Worm (Caenorhabditis elegans) whole organism, L4 larva: ENCODE data around the gene col-101.

Experiments
- ceh-20 ChIP-seq: fragments of 200-800 bp; sonication (Bioruptor generic); IDR thresholded peaks from 2 replicates; pipeline ENCODE4 v1.3.6; 2022; ENCODE audit warnings: missing genetic modification reagents, missing genetic modification characterization, missing compliant biosample characterization
- ceh-28 ChIP-seq: fragments of 150-350 bp; optimal IDR thresholded peaks from 2 replicates; lab custom pipeline; 2014; ENCODE audit warnings: missing biosample characterization, missing genetic modification reagents, missing genetic modification characterization
- dpl-1 ChIP-seq: fragments of 150-350 bp; optimal IDR thresholded peaks from 2 replicates; lab custom pipeline; 2014; ENCODE audit warnings: missing biosample characterization, missing genetic modification reagents, missing genetic modification characterization
- mdl-1 ChIP-seq, 2 experiments: fragments of 150-350 bp in 1 of 2; sonication (generic microtip) in 1 of 2; optimal IDR thresholded peaks; 2 replicates each; lab custom pipeline; 2014 to 2017; ENCODE audit warnings: missing biosample characterization in 2 of 2, missing genetic modification characterization in 2 of 2
- nhr-237 ChIP-seq: sonication (generic microtip); optimal IDR thresholded peaks from 2 replicates; lab custom pipeline; 2017; ENCODE audit warnings: missing biosample characterization, missing genetic modification characterization
- nhr-25 ChIP-seq: sonication (generic microtip); optimal IDR thresholded peaks from 2 replicates; lab custom pipeline; 2017; ENCODE audit warnings: missing genetic modification characterization, mild to moderate bottlenecking, missing compliant biosample characterization, antibody characterized with exemption, moderate library complexity, borderline replicate concordance; ENCODE audit not compliant: insufficient read depth
- pqm-1 ChIP-seq: sonication (generic microtip); optimal IDR thresholded peaks from 2 replicates; lab custom pipeline; 2017; ENCODE audit warnings: missing biosample characterization, missing genetic modification characterization
- set-16 ChIP-seq: fragments of 200-800 bp; sonication (Bioruptor generic); IDR thresholded peaks from 2 replicates; pipeline ENCODE4 v1.3.6; 2022; ENCODE audit warnings: missing genetic modification reagents, missing genetic modification characterization, missing compliant biosample characterization
- snpc-4 ChIP-seq: fragments of 150-350 bp; optimal IDR thresholded peaks from 2 replicates; lab custom pipeline; 2014; ENCODE audit warnings: missing biosample characterization, missing genetic modification characterization

DNA sequence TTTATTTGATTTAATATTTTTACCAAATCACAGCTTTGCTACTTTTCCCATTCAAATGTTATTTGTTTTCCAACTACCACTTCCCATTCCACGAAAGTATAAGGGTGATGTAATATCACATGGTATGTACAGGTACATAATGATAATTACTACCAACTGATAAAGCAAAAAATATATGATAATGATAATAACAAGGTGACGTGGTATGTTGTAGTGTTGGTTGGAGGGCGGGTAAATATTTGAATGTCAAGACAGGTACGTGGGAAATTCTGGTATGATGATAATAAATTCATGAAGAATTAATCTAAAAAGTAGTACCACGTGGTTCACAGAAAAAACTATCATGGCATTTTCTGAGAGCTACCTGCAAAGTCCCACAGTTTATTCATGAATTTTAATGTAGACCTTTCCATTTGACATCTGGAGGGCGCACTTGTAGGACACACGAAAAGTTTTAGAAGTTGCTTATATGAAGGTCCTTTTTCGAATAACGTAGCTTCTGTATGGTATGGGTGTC is 34.9 kb downstream of the col-101 start:
- TF ChIP-seq pqm-1 (tag; lab: Kevin White, UChicago) (peak; percentile 97), snpc-4 (tag; lab: Kevin White, UChicago) (no peak), ceh-20 (GFP tag; lab: Robert Waterston, UW) (no peak), set-16 (no peak), nhr-237 (no peak), mdl-1 (tag; optimal IDR thresholded peaks at IDR 0.05; lab: Kevin White, UChicago) (peak in 1 of 2 experiments; percentile 71), ceh-28 (no peak), dpl-1 (GFP tag; lab: Kevin White, UChicago) (no peak), nhr-25 (tag; lab: Kevin White, UChicago) (no peak)
